Fruit fly (Drosophila melanogaster) whole organism, embryonic: ENCODE data around the gene CG14339.

Source experiments
- Aef1 ChIP-seq: fragments of 200-800 bp; sonication (Bioruptor generic); IDR thresholded peaks from 3 replicates; pipeline ENCODE4 v1.3.6; 2022; ENCODE audit warnings: missing biosample characterization, missing genetic modification characterization
- Atf3 ChIP-seq: fragments of 200-800 bp; sonication (Bioruptor generic); optimal IDR thresholded peaks from 3 replicates; lab custom pipeline; 2016; ENCODE audit warnings: missing biosample characterization, missing genetic modification characterization
- CG10366 ChIP-seq: fragments of 200-800 bp; sonication (Bioruptor generic); IDR thresholded peaks from 2 replicates; pipeline ENCODE4 v1.3.6; 2022; ENCODE audit warnings: missing biosample characterization, missing genetic modification characterization
- CG11456 ChIP-seq: fragments of 200-800 bp; sonication (Bioruptor generic); IDR thresholded peaks from 3 replicates; pipeline ENCODE4 v1.3.6; 2022; ENCODE audit warnings: missing biosample characterization, missing genetic modification characterization
- CG12104 ChIP-seq: fragments of 200-800 bp; sonication (Bioruptor generic); optimal IDR thresholded peaks from 3 replicates; lab custom pipeline; 2016; ENCODE audit warnings: missing biosample characterization, missing genetic modification characterization
- CG13296 ChIP-seq: fragments of 200-800 bp; sonication (Bioruptor generic); optimal IDR thresholded peaks from 3 replicates; lab custom pipeline; 2018; ENCODE audit warnings: missing biosample characterization, mild to moderate bottlenecking, missing genetic modification characterization
- CG14441 ChIP-seq: fragments of 200-800 bp; sonication (Bioruptor generic); IDR thresholded peaks from 2 replicates; pipeline ENCODE4 v1.3.6; 2022; ENCODE audit warnings: missing biosample characterization, missing genetic modification characterization
- CG15073 ChIP-seq: fragments of 200-800 bp; sonication (Bioruptor generic); optimal IDR thresholded peaks from 2 replicates; lab custom pipeline; 2016; ENCODE audit warnings: missing biosample characterization, missing genetic modification characterization
- CG17612 ChIP-seq: fragments of 200-800 bp; sonication (Bioruptor generic); IDR thresholded peaks from 2 replicates; pipeline ENCODE4 v1.3.6; 2022; ENCODE audit warnings: missing biosample characterization, missing genetic modification characterization
- CG2129 ChIP-seq: fragments of 200-800 bp; sonication (Bioruptor generic); IDR thresholded peaks from 2 replicates; pipeline ENCODE4 v1.3.6; 2022; ENCODE audit warnings: missing biosample characterization, missing genetic modification characterization; ENCODE audit not compliant: partially characterized antibody
- CG31441 ChIP-seq: fragments of 200-800 bp; sonication (Bioruptor generic); IDR thresholded peaks from 2 replicates; pipeline ENCODE4 v1.3.6; 2022; ENCODE audit warnings: missing biosample characterization, missing genetic modification characterization
- CG32772 ChIP-seq: fragments of 200-800 bp; sonication (Bioruptor generic); IDR thresholded peaks from 2 replicates; pipeline ENCODE4 v1.3.6; 2022; ENCODE audit warnings: missing biosample characterization, missing genetic modification characterization
- CG3281 ChIP-seq: fragments of 200-800 bp; sonication (Bioruptor generic); optimal IDR thresholded peaks from 3 replicates; lab custom pipeline; 2017; ENCODE audit warnings: missing biosample characterization, mild to moderate bottlenecking, missing genetic modification characterization
- CG3407 ChIP-seq: fragments of 200-800 bp; sonication (Bioruptor generic); optimal IDR thresholded peaks from 2 replicates; lab custom pipeline; 2018; ENCODE audit warnings: missing biosample characterization, mild to moderate bottlenecking, missing genetic modification characterization
- CG34224 ChIP-seq: fragments of 200-800 bp; sonication (Bioruptor generic); IDR thresholded peaks from 3 replicates; pipeline ENCODE4 v1.3.6; 2022; ENCODE audit warnings: missing biosample characterization, missing genetic modification characterization; ENCODE audit not compliant: partially characterized antibody
- CG3995 ChIP-seq: fragments of 200-800 bp; sonication (Bioruptor generic); optimal IDR thresholded peaks from 3 replicates; lab custom pipeline; 2016; ENCODE audit warnings: missing biosample characterization, missing genetic modification characterization
- CG6813 ChIP-seq: fragments of 200-800 bp; sonication (Bioruptor generic); optimal IDR thresholded peaks from 2 replicates; lab custom pipeline; 2017; ENCODE audit warnings: missing biosample characterization, missing genetic modification characterization, mild to moderate bottlenecking, moderate library complexity, missing genetic modification reagents
- CG8359 ChIP-seq: fragments of 200-800 bp; sonication (Bioruptor generic); optimal IDR thresholded peaks from 2 replicates; lab custom pipeline; 2017; ENCODE audit warnings: missing biosample characterization, mild to moderate bottlenecking, missing genetic modification characterization, borderline replicate concordance
- CoRest ChIP-seq: fragments of 200-800 bp; sonication (Bioruptor generic); optimal IDR thresholded peaks from 3 replicates; lab custom pipeline; 2018; ENCODE audit warnings: missing biosample characterization, mild to moderate bottlenecking, missing genetic modification characterization, moderate library complexity
- CrebB ChIP-seq: fragments of 200-800 bp; sonication (Bioruptor generic); optimal IDR thresholded peaks from 3 replicates; lab custom pipeline; 2018; ENCODE audit warnings: missing biosample characterization, mild to moderate bottlenecking, missing genetic modification characterization
- Dbx ChIP-seq: fragments of 200-800 bp; sonication (Bioruptor generic); IDR thresholded peaks from 3 replicates; pipeline ENCODE4 v1.3.6; 2022; ENCODE audit warnings: missing biosample characterization, missing genetic modification characterization
- Dll ChIP-seq: fragments of 200-800 bp; sonication (Bioruptor generic); IDR thresholded peaks from 4 replicates; pipeline ENCODE4 v1.3.6; 2022; ENCODE audit warnings: missing biosample characterization, missing genetic modification characterization; ENCODE audit not compliant: partially characterized antibody
- Drgx ChIP-seq: fragments of 200-800 bp; sonication (Bioruptor generic); IDR thresholded peaks from 2 replicates; pipeline ENCODE4 v1.3.6; 2022; ENCODE audit warnings: missing biosample characterization, missing genetic modification characterization
- Fer1 ChIP-seq: fragments of 200-800 bp; sonication (Bioruptor generic); optimal IDR thresholded peaks from 2 replicates; lab custom pipeline; 2017; ENCODE audit warnings: missing biosample characterization, mild to moderate bottlenecking, missing genetic modification characterization
- Gug ChIP-seq: fragments of 200-800 bp; sonication (Bioruptor generic); IDR thresholded peaks from 4 replicates; pipeline ENCODE4 v1.3.6; 2022; ENCODE audit warnings: missing biosample characterization, missing genetic modification characterization
- HLH3B ChIP-seq: fragments of 200-800 bp; sonication (Bioruptor generic); IDR thresholded peaks from 2 replicates; pipeline ENCODE4 v1.3.6; 2022; ENCODE audit warnings: missing biosample characterization, missing genetic modification characterization
- Hey ChIP-seq: fragments of 200-800 bp; sonication (Bioruptor generic); optimal IDR thresholded peaks from 3 replicates; lab custom pipeline; 2018; ENCODE audit warnings: missing biosample characterization, mild to moderate bottlenecking, missing genetic modification characterization
- HmgZ ChIP-seq: fragments of 200-800 bp; sonication (Bioruptor generic); optimal IDR thresholded peaks from 2 replicates; lab custom pipeline; 2018; ENCODE audit warnings: missing biosample characterization, mild to moderate bottlenecking, missing genetic modification characterization
- Side ChIP-seq: fragments of 200-800 bp; sonication (Bioruptor generic); optimal IDR thresholded peaks from 2 replicates; lab custom pipeline; 2016; ENCODE audit warnings: missing biosample characterization, missing genetic modification characterization
- Sox102F ChIP-seq: fragments of 200-800 bp; sonication (Bioruptor generic); optimal IDR thresholded peaks from 2 replicates; lab custom pipeline; 2018; ENCODE audit warnings: missing biosample characterization, mild to moderate bottlenecking, missing genetic modification characterization, moderate library complexity
- Xrp1 ChIP-seq: fragments of 200-800 bp; sonication (Bioruptor generic); IDR thresholded peaks from 2 replicates; pipeline ENCODE4 v1.3.6; 2022; ENCODE audit warnings: missing biosample characterization, missing genetic modification characterization
- ap ChIP-seq: fragments of 200-800 bp; sonication (Bioruptor generic); IDR thresholded peaks from 2 replicates; pipeline ENCODE4 v1.3.6; 2022; ENCODE audit warnings: missing biosample characterization, missing genetic modification characterization
- ase ChIP-seq: fragments of 200-800 bp; sonication (Bioruptor generic); IDR thresholded peaks from 3 replicates; pipeline ENCODE4 v1.3.6; 2022; ENCODE audit warnings: missing biosample characterization, missing genetic modification characterization
- az2 ChIP-seq: fragments of 200-800 bp; sonication (Bioruptor generic); optimal IDR thresholded peaks from 3 replicates; lab custom pipeline; 2016; ENCODE audit warnings: missing biosample characterization, missing genetic modification characterization
- bbx ChIP-seq: fragments of 200-800 bp; sonication (Bioruptor generic); IDR thresholded peaks from 2 replicates; pipeline ENCODE4 v1.3.6; 2022; ENCODE audit warnings: missing biosample characterization, missing genetic modification characterization; ENCODE audit not compliant: partially characterized antibody
- ci ChIP-seq: fragments of 200-800 bp; sonication (Bioruptor generic); IDR thresholded peaks from 3 replicates; pipeline ENCODE4 v1.3.6; 2022; ENCODE audit warnings: missing biosample characterization, missing genetic modification characterization
- exex ChIP-seq: fragments of 200-800 bp; sonication (Bioruptor generic); optimal IDR thresholded peaks from 4 replicates; lab custom pipeline; 2018; ENCODE audit warnings: missing biosample characterization, mild to moderate bottlenecking, missing genetic modification characterization, moderate library complexity
- eyg ChIP-seq: fragments of 200-800 bp; sonication (Bioruptor generic); optimal IDR thresholded peaks from 3 replicates; lab custom pipeline; 2016; ENCODE audit warnings: missing biosample characterization, missing genetic modification characterization
- fd102C ChIP-seq: fragments of 200-800 bp; sonication (Bioruptor generic); optimal IDR thresholded peaks from 2 replicates; lab custom pipeline; 2018; ENCODE audit warnings: missing biosample characterization, mild to moderate bottlenecking, missing genetic modification characterization, moderate library complexity
- fd3F ChIP-seq: fragments of 200-800 bp; sonication (Bioruptor generic); optimal IDR thresholded peaks from 2 replicates; lab custom pipeline; 2018; ENCODE audit warnings: missing biosample characterization, mild to moderate bottlenecking, missing genetic modification characterization, moderate library complexity
- gcm ChIP-seq: fragments of 200-800 bp; sonication (Bioruptor generic); optimal IDR thresholded peaks from 2 replicates; lab custom pipeline; 2019; ENCODE audit warnings: missing biosample characterization, mild to moderate bottlenecking, missing genetic modification characterization, moderate library complexity
- grn ChIP-seq: fragments of 200-800 bp; sonication (Bioruptor generic); optimal IDR thresholded peaks from 3 replicates; lab custom pipeline; 2017; ENCODE audit warnings: missing biosample characterization, missing genetic modification characterization
- gsb-n ChIP-seq: fragments of 200-800 bp; sonication (Bioruptor generic); optimal IDR thresholded peaks from 3 replicates; lab custom pipeline; 2018; ENCODE audit warnings: missing biosample characterization, mild to moderate bottlenecking, missing genetic modification characterization
- lab ChIP-seq: fragments of 200-800 bp; sonication (Bioruptor generic); optimal IDR thresholded peaks from 3 replicates; lab custom pipeline; 2017; ENCODE audit warnings: missing biosample characterization, missing genetic modification characterization, mild to moderate bottlenecking, moderate library complexity, missing genetic modification reagents
- lmd ChIP-seq: fragments of 200-800 bp; sonication (Bioruptor generic); IDR thresholded peaks from 2 replicates; pipeline ENCODE4 v1.3.6; 2022; ENCODE audit warnings: missing biosample characterization, missing genetic modification characterization
- nmo ChIP-seq: fragments of 200-800 bp; sonication (Bioruptor generic); optimal IDR thresholded peaks from 2 replicates; lab custom pipeline; 2018; ENCODE audit warnings: missing biosample characterization, mild to moderate bottlenecking, missing genetic modification characterization, moderate library complexity
- psq ChIP-seq: fragments of 200-800 bp; sonication (Bioruptor generic); optimal IDR thresholded peaks from 2 replicates; lab custom pipeline; 2017; ENCODE audit warnings: missing biosample characterization, missing genetic modification characterization
- ranshi ChIP-seq: fragments of 200-800 bp; sonication (Bioruptor generic); IDR thresholded peaks from 2 replicates; pipeline ENCODE4 v1.3.6; 2022; ENCODE audit warnings: missing biosample characterization, missing genetic modification characterization
- sd ChIP-seq: fragments of 200-800 bp; sonication (Bioruptor generic); optimal IDR thresholded peaks from 3 replicates; lab custom pipeline; 2018; ENCODE audit warnings: missing biosample characterization, mild to moderate bottlenecking, missing genetic modification characterization, moderate library complexity
- tap ChIP-seq: fragments of 200-800 bp; optimal IDR thresholded peaks from 3 replicates; lab custom pipeline; 2019; ENCODE audit warnings: missing biosample characterization, mild to moderate bottlenecking, missing genetic modification characterization, moderate library complexity
- unpg ChIP-seq: fragments of 200-800 bp; sonication (Bioruptor generic); optimal IDR thresholded peaks from 3 replicates; lab custom pipeline; 2018; ENCODE audit warnings: missing biosample characterization, mild to moderate bottlenecking, missing genetic modification characterization, moderate library complexity

Gene CG14339

DNA sequence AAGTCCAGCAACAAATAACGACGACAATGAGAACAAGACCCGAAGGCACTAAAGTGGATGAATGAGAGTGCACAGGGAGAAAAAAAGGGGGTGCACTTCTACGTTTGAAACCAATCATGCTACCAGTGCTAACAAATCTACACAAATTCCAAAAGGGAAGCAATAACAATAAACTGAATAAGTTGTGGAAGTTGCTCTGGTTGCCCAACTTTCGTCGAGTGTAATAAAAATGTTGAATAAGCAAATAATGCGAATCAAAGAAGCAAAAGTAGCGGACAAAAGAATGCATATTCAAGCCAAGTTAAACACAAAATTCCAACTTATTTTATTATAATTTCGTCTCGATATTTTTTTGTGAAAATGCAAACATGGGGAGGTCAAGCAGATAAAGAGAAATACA, 16.7 kb upstream of the CG14339 start (continued):
- peak; percentile 16 for TF ChIP-seq Sox102F (GFP tag; lab: Kevin White, UChicago)
- no peak for TF ChIP-seq CG2129 (GFP tag; lab: Robert Waterston, UW)
- no peak for TF ChIP-seq psq (GFP tag; lab: Kevin White, UChicago)
- TF ChIP-seq Atf3 = no peak
- 0 out of 2 replicates have a peak, but pooled peaks have one; percentile 17 for TF ChIP-seq ranshi (GFP tag; lab: Robert Waterston, UW)
- no peak for TF ChIP-seq Dll (GFP tag; lab: Robert Waterston, UW)
- TF ChIP-seq CG17612 (GFP tag; lab: Robert Waterston, UW) = no peak
- no peak for TF ChIP-seq CG34224 (GFP tag; lab: Robert Waterston, UW)
- TF ChIP-seq lmd (GFP tag; lab: Robert Waterston, UW) = 0 out of 2 replicates have a peak, but pooled peaks have one; percentile 12
- TF ChIP-seq CG3995 (GFP tag; lab: Kevin White, UChicago) = no peak
- 0 out of 2 replicates have a peak, but pooled peaks have one; percentile 13 for TF ChIP-seq ap
- TF ChIP-seq eyg (GFP tag; lab: Kevin White, UChicago) = no peak
- no peak for TF ChIP-seq gsb-n
- TF ChIP-seq CG3407 (GFP tag; lab: Kevin White, UChicago) = no peak
- TF ChIP-seq grn = no peak
- no peak for TF ChIP-seq Gug (GFP tag; lab: Robert Waterston, UW)
- no peak for TF ChIP-seq Side (GFP tag; lab: Kevin White, UChicago)
- TF ChIP-seq CG32772 (GFP tag; lab: Robert Waterston, UW) = 0 out of 2 replicates have a peak, but pooled peaks have one; percentile 13
- no peak for TF ChIP-seq nmo (GFP tag; lab: Kevin White, UChicago)
- 0 out of 2 replicates have a peak, but pooled peaks have one; percentile 15 for TF ChIP-seq CG14441 (GFP tag; lab: Robert Waterston, UW)
- TF ChIP-seq Drgx (GFP tag; lab: Robert Waterston, UW) = no peak
- no peak for TF ChIP-seq Dbx (GFP tag; lab: Robert Waterston, UW)
- no peak for TF ChIP-seq CG10366 (GFP tag; lab: Robert Waterston, UW)
- TF ChIP-seq HmgZ (tag; lab: Kevin White, UChicago) = no peak
- peak; percentile 2 for TF ChIP-seq lab (GFP tag; lab: Kevin White, UChicago)
- TF ChIP-seq fd102C (GFP tag; lab: Kevin White, UChicago) = no peak
- no peak for TF ChIP-seq fd3F (GFP tag; lab: Kevin White, UChicago)
- no peak for TF ChIP-seq Hey (tag; lab: Kevin White, UChicago)
- no peak for TF ChIP-seq sd (tag; lab: Kevin White, UChicago)
- no peak for TF ChIP-seq CG12104 (GFP tag; lab: Kevin White, UChicago)
- no peak for TF ChIP-seq CG31441 (GFP tag; lab: Robert Waterston, UW)
- no peak for TF ChIP-seq gcm (GFP tag; lab: Kevin White, UChicago)
- no peak for TF ChIP-seq CG15073

DNA sequence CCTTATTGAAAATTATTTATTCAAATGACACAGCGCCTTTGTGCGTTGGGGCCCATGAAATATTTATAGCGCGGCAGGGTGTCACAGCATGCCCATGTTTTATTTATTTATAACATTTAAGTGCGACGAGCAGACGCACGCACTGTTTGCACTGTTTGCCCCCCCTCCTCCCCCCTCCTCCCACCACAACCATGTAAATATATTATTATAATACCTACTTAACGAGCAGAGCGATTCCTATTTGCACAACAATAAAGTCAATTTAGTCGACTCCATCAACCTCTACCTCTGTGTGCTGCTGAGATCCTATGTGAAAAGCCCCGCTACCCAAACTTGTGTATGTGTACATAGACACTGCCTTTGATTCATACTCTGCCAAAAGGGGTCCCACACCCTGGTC, 13.6 kb upstream of the CG14339 start:
- peak; percentile 60 for TF ChIP-seq CrebB (tag; lab: Kevin White, UChicago)
- TF ChIP-seq unpg (GFP tag; lab: Kevin White, UChicago) = peak; percentile 42
- peak; percentile 78 for TF ChIP-seq CG3407 (GFP tag; lab: Kevin White, UChicago)
- no peak for TF ChIP-seq Aef1 (GFP tag; lab: Robert Waterston, UW)
- TF ChIP-seq lab (GFP tag; lab: Kevin White, UChicago) = peak; percentile 69
- TF ChIP-seq CG11456 (GFP tag; lab: Robert Waterston, UW) = peak; percentile 37; the same call in 1 of the 3 replicates
- TF ChIP-seq CoRest (tag; lab: Kevin White, UChicago) = peak; percentile 17
- peak; percentile 66 for TF ChIP-seq ci (GFP tag; lab: Robert Waterston, UW)
- TF ChIP-seq CG8359 = peak; percentile 33
- TF ChIP-seq exex (tag; lab: Kevin White, UChicago) = peak; percentile 7
- peak; percentile 47; the same call in 1 of the 2 replicates for TF ChIP-seq Xrp1
- peak; percentile 54 for TF ChIP-seq Fer1 (GFP tag; lab: Kevin White, UChicago)
- TF ChIP-seq tap (tag; lab: Kevin White, UChicago) = peak; percentile 3
- peak; percentile 33 for TF ChIP-seq CG13296
- no peak for TF ChIP-seq az2
- peak; percentile 43 for TF ChIP-seq CG3281 (GFP tag; lab: Kevin White, UChicago)
- TF ChIP-seq ase (GFP tag; lab: Robert Waterston, UW) = no peak
- no peak for TF ChIP-seq bbx
- 0 out of 2 replicates have a peak, but pooled peaks have one; percentile 19 for TF ChIP-seq HLH3B
- peak; percentile 65 for TF ChIP-seq CG6813 (GFP tag; lab: Kevin White, UChicago)
